Worm (Caenorhabditis elegans): ENCODE measurements around the gene dod-23.

Gene dod-23

DNA sequence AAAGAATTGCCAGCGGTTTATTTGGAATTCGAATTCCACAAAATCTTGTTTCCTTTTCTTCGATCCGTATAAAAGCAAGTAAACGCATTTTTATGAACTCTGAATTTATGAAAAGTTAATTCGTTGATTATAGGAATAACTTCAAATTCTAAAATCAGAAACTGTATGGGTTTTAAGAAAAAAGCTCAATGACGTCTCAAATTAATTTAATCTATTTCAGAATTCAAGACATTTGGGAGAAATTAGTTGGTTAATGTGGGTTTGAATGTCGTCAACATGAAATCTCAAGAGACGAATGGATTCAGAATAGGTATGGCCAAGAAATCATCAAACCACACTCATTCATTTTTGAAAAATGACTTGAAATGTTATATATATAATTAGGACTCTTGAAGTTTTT is 2.9 kb downstream of the dod-23 start, which contains the start of gene F49E12.7:
Gene F49E12.7 (minus strand): TSS at position 101 of the 400 bp plus-strand sequence.
- TF ChIP-seq him-1 (tag; optimal IDR thresholded peaks at IDR 0.05): no peak
- TF ChIP-seq W03F9.2 (tag; optimal IDR thresholded peaks at IDR 0.05): no peak

DNA sequence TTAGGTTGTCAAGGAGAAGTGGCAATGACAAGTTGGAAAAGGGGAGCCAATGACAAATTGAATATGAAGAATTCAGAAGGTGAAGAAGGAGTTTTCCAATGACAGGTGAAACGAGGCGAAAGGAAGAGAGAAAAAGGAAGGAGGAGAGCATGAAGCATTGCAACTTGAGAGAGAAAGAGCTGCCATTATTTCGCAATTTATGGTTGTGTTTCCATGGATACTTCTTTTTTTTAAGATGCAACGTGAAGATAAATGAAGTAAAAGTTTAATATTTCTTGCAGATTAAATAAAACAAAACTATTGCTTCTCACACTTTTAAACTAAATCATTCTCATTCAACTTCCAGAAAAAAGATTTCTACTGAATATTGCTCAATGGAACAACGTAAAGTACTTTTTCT is 4.8 kb downstream of the dod-23 start, which contains the start of gene F49E12.8:
Gene F49E12.8 (minus strand): TSS at position 101 of the 400 bp plus-strand sequence.
- no peak for TF ChIP-seq him-1 (tag; optimal IDR thresholded peaks at IDR 0.05)
- TF ChIP-seq W03F9.2 (tag; optimal IDR thresholded peaks at IDR 0.05): no peak
- TF ChIP-seq dao-5 (tag; optimal IDR thresholded peaks at IDR 0.05): no peak

DNA sequence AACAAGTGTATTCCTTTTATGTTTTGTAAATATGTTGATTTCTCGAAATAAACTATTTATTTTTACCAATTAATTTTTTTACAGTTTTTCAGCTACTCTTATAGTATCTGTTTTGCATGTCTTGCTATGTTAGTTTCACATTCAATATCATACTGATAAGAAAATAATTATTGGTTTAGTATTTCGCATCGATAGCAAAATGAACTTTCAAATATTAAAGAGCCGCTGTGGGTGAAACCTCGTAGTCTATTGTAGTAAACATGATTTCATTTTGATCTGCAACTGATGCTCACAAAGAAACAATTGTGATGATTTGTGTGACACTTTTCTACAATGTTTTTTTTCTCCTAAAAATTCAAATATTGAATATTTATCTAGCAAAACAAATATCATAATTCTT is 6.7 kb downstream of the dod-23 start:
- TF ChIP-seq him-1 (tag; optimal IDR thresholded peaks at IDR 0.05): no peak
- no peak for TF ChIP-seq W03F9.2 (tag; optimal IDR thresholded peaks at IDR 0.05)
- no peak for TF ChIP-seq dao-5 (tag; optimal IDR thresholded peaks at IDR 0.05)

DNA sequence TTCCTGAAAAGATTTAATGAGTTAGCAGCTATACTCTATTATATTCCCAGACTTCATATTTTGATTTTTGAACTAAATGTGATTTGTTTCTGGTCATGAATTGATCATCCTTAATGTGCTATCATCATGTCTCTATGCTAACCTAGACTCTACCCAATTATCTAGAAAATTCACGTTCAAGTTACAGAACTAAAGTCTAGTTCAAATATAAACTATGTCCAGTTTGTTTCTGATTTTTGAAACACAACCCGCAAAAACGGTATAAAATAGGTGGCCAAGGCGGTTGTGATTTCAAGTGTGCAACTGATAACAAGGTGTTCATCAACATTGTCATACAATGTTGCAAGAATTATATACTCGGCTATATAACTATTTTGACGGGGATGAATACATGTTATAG is 8.2 kb downstream of the dod-23 start, which contains the start of gene F49E12.10:
Gene F49E12.10 (plus strand): TSS at position 301 of the 400 bp plus-strand sequence.
- TF ChIP-seq W03F9.2 (tag; optimal IDR thresholded peaks at IDR 0.05) (no peak), dao-5 (tag; optimal IDR thresholded peaks at IDR 0.05) (no peak), him-1 (tag; optimal IDR thresholded peaks at IDR 0.05) (no peak)

DNA sequence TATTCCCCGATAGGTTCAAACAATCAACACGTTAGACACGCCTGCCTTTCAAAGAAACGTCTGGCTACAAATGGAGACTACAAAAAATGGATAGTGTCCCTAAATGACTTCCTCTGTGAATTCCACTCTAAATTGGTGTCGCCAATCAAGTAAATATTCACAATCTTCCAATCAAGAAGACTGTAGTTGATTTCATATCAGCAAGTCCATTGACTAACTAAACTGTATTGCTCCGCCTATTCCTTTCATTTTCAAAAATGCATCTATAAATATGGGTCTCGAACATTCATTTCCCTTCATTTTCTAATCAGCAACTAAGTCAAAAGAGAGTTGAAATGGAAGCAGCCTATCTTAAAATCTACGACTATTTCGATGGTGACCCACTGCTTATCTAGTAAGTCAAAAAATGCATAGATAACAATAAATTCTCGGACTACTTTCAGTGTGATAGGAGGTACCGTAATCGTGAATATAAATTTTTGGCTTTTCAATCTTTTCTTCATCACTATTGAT is 10.9 kb downstream of the dod-23 start, which contains the start of gene drd-1:
Gene drd-1 (plus strand): TSS at position 51 of the 513 bp plus-strand sequence.
- TF ChIP-seq dao-5 (tag; optimal IDR thresholded peaks at IDR 0.05): no peak
- no peak for TF ChIP-seq him-1 (tag; optimal IDR thresholded peaks at IDR 0.05)
- no peak for TF ChIP-seq W03F9.2 (tag; optimal IDR thresholded peaks at IDR 0.05)

DNA sequence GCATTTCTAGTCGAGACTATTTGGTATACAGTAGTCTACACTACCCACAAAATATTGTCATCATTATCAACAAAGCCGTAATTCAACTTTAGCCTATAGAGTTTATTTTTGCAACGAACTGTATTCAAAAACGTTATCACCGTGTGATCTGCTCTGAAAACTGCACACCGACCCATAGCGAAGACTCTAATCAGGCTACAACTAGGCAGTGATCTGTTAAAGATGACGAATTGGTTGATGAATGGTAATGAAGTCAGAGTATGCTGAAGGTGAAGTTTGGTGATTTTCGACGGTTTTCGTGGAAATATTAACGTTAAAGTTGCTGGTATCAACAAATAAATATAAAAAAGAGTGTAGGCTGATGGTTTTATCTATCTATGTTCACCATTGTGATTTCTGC is 12.1 kb downstream of the dod-23 start:
- TF ChIP-seq W03F9.2 (tag; optimal IDR thresholded peaks at IDR 0.05): no peak
- no peak for TF ChIP-seq dao-5 (tag; optimal IDR thresholded peaks at IDR 0.05)
- no peak for TF ChIP-seq him-1 (tag; optimal IDR thresholded peaks at IDR 0.05)

DNA sequence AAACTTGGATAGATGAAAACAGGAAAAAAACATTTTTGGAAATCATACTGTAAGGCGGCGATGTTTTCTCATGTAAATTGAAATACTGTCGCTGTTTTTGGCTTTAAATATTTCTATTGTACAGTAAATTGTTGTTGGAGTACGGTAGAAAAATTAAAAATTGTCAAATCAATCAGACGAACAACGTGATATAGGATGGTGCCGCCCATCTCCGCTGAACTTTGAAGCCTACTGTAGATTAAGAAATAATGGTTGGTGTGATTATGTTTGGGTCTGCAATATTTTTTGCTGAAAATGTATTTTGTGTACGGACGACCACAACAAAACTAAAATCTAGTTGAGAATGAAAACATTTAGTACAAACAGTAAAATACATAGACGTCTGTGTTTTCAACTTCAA is 13.4 kb downstream of the dod-23 start:
- no peak for TF ChIP-seq dao-5 (tag; optimal IDR thresholded peaks at IDR 0.05)
- TF ChIP-seq him-1 (tag; optimal IDR thresholded peaks at IDR 0.05): no peak
- TF ChIP-seq W03F9.2 (tag; optimal IDR thresholded peaks at IDR 0.05): no peak

DNA sequence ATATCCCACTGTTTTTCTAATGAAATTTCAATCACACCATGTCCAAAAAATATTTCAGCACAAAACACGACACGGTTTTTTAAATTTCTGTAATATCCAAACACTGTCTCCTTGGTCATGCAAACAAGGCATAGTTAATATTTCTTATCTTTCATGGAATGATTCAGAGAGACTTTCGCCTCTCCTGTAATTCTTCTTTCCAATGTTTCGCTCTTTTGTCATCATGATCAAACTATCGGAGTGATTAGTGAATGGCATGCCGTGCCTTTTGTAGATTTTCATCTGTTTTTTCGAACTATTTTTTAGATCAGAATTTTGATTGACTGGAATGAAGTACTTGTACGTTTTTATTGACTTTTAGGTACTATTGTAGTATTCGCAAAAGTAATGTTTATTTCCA is 14.6 kb downstream of the dod-23 start:
- TF ChIP-seq dao-5 (tag; optimal IDR thresholded peaks at IDR 0.05): no peak
- no peak for TF ChIP-seq W03F9.2 (tag; optimal IDR thresholded peaks at IDR 0.05)

DNA sequence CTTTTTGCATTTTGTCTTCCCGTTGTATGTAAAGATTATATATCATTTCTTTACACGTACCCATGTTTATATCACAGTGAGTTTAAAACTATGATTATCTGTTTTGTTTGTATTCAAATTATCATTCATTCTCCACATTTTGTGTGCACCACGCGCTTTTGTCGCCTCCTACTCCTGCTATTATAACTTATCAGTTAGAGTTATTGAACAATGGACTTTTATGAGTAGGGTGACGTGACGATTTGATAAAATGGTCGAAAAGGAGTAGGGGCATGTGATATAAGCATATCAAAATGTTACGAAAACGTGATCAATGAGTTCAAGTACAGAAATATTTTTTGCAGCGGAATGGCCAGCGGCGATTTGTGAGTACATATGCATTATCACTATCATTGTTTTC is 16.1 kb downstream of the dod-23 start:
- TF ChIP-seq dao-5 (tag; optimal IDR thresholded peaks at IDR 0.05) (no peak), him-1 (tag; optimal IDR thresholded peaks at IDR 0.05) (no peak), W03F9.2 (tag; optimal IDR thresholded peaks at IDR 0.05) (no peak)

DNA sequence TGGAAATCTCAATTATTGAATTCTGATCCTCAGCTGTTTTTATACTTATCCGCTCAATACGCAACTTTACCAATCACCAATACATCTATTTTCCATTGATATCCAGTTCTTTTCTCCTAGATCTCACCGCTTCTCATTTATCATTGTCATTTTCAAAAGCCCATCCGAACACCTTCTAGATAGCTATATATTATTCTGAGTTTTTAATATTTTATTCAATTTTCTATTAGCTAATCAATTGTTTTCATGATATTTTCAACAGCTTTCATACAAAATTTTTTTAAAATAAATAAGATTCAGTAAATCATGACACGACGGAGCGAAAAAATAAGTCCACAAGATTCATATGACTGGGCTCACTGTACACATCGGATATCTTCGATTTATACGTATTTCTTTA is 17.8 kb downstream of the dod-23 start, which contains the start of gene F49E12.12:
Gene F49E12.12 (plus strand): TSS at position 301 of the 400 bp plus-strand sequence.
- no peak for TF ChIP-seq him-1 (tag; optimal IDR thresholded peaks at IDR 0.05)
- TF ChIP-seq dao-5 (tag; optimal IDR thresholded peaks at IDR 0.05): no peak
- no peak for TF ChIP-seq W03F9.2 (tag; optimal IDR thresholded peaks at IDR 0.05)

DNA sequence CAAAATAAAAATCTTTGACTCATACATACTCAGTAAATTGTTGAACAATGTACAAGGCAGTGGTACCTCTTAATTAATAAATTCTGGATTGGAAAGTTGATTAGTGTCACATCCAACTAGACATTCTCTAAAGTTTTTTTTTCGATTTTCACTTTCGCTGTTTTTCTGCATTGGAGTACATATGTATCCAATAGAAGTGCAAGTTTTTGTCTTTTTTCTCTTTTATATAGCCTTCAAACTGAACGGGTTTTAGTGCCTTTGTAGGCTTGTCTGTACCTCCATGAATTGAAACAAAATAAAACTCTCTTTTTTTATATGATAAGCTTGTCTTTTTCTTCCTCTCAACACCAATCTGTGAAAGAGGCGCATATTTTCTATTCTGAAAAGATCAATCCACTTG is 18.8 kb downstream of the dod-23 start:
- no peak for TF ChIP-seq him-1 (tag; optimal IDR thresholded peaks at IDR 0.05)
- TF ChIP-seq W03F9.2 (tag; optimal IDR thresholded peaks at IDR 0.05): no peak
- no peak for TF ChIP-seq dao-5 (tag; optimal IDR thresholded peaks at IDR 0.05)

DNA sequence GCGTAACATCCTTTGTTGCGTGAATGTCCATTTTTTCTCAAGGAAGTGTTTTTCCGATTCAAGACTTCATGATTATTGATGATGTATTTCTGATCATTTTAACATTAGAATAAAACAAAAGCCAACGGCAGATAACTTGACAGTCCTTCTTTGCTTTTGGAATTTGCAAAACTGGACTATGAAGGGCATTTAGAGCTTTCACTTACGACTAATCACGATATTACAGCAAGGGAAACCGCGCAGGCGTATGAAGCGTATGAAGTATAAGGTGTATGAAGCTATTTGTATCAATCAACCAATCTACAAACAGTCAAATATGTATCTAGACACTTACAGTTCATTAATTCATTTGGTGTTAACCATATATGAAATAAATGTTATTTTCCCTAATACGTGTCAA is 21.2 kb downstream of the dod-23 start:
- no peak for TF ChIP-seq dao-5 (tag; optimal IDR thresholded peaks at IDR 0.05)
- no peak for TF ChIP-seq him-1 (tag; optimal IDR thresholded peaks at IDR 0.05)
- TF ChIP-seq W03F9.2 (tag; optimal IDR thresholded peaks at IDR 0.05): no peak

DNA sequence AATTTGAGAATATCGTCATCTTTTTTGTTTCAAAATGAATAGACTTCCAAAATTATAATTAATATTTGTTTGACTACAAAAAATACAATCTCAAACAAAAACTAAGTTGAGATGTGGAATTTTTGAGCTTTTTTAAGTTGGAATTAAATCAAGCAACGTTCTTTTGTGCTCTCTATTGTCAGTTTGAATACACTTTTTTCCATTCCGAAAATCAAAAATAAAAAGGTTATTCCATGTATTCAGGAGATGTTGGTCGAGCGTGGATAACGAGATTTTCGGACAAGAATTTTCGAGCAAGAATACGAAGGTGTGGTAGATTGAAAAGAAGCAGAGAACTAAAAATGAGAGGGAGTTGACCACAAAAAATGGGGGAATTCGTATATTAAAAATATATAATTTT is 28.8 kb downstream of the dod-23 start:
- no peak for TF ChIP-seq W03F9.2 (tag; optimal IDR thresholded peaks at IDR 0.05)
- TF ChIP-seq him-1 (tag; optimal IDR thresholded peaks at IDR 0.05): no peak
- TF ChIP-seq dao-5 (tag; optimal IDR thresholded peaks at IDR 0.05): no peak

DNA sequence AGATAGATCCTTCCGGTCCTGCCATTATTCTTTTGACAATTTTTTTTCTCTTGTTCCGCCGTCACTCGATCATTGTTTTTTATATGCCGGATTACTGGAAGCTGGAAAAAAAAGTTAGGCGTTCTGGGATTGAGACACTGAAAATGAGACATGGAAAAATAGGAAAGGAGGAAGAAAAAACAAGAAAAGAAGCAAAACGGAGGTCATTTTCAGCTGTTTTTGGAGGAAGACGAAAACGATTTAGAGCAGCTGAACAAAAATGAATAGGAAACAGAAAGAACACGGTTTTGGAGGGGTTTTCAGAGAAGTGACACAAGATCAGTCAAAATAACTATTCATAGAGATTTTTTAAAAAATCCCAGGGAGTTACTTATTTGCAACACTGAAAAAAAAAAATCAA is 29.9 kb downstream of the dod-23 start, which contains the start of gene amt-3:
Gene amt-3 (minus strand): TSS at position 101 of the 400 bp plus-strand sequence.
- TF ChIP-seq him-1 (tag; optimal IDR thresholded peaks at IDR 0.05): no peak
- no peak for TF ChIP-seq dao-5 (tag; optimal IDR thresholded peaks at IDR 0.05)
- TF ChIP-seq W03F9.2 (tag; optimal IDR thresholded peaks at IDR 0.05): no peak

DNA sequence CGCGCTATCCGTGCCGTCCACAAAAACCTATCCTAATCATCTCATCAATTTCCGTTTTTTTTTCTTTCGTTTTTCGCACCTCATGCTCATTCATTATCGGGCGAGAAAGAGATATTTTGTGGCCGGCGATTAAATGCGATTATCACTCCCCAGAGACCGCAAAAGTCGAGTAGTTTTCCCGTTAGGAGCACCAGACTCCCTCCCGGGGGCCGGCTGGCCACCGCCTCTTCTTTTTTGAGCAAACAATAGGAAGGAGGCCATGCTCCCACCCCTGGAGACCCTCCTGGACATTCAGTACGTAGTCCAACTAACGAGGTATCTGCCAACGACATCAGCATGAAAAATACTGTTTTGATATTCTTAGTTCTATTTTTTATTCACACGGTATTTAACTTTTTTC is 38.5 kb downstream of the dod-23 start, which contains the start of gene M195.2:
Gene M195.2 (plus strand): TSS at position 301 of the 400 bp plus-strand sequence.
- TF ChIP-seq W03F9.2 (tag; optimal IDR thresholded peaks at IDR 0.05) (no peak), dao-5 (tag; optimal IDR thresholded peaks at IDR 0.05) (no peak), him-1 (tag; optimal IDR thresholded peaks at IDR 0.05) (no peak)

Data from whole organism, L4/young adult.